Worm (Caenorhabditis elegans): Measurements from ENCODE around the gene M60.7.
A peak's percentile ranks its signal among the peaks of the same experiment; 100 is the strongest.

M60.7 gene

DNA sequence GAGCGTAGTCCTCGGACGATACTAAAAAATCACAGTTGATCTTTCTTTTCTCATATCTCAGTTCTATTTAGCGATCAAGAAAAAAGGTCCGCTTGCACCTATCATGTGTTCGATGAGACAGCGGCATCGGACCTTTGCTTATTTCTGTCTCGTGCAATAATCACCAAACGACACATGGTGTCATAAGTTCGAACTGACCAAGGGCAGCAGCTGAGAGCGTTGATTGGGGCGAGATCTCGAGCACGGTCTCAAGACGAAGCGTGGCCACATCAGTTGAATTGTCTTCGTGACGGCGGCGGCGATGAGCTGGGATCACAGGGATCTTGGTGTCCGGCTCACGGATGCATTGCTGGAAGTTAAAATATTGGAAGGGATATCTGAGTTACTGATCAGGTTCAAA, 1.8 kb upstream of the M60.7 start:
- TF ChIP-seq daf-12 (tag; optimal IDR thresholded peaks at IDR 0.05): no peak
- TF ChIP-seq ceh-28 (tag; optimal IDR thresholded peaks at IDR 0.05): no peak
- peak; percentile 55 for TF ChIP-seq hlh-30 (tag; optimal IDR thresholded peaks at IDR 0.05; ENCODE audit: insufficient read depth)
- no peak for TF ChIP-seq attf-4 (tag; optimal IDR thresholded peaks at IDR 0.05)
- TF ChIP-seq D1046.2 (GFP tag; IDR thresholded peaks at IDR 0.05): 0 out of 2 replicates have a peak, but pooled peaks have one; percentile 55
- TF ChIP-seq mdt-29 (GFP tag; IDR thresholded peaks at IDR 0.05): no peak
- TF ChIP-seq pqm-1 (tag; optimal IDR thresholded peaks at IDR 0.05): no peak
- TF ChIP-seq madf-9 (GFP tag; conservative IDR thresholded peaks at IDR 0.05): no peak
- no peak for TF ChIP-seq F10B5.3 (tag; optimal IDR thresholded peaks at IDR 0.05)
- no peak for TF ChIP-seq saeg-2 (GFP tag; IDR thresholded peaks at IDR 0.05)
- no peak for TF ChIP-seq daf-19 (GFP tag; conservative IDR thresholded peaks at IDR 0.05)
- no peak for TF ChIP-seq ztf-11 (tag; optimal IDR thresholded peaks at IDR 0.05)
- no peak for TF ChIP-seq dpl-1 (GFP tag; optimal IDR thresholded peaks at IDR 0.05)
- no peak for TF ChIP-seq arid-1 (GFP tag; conservative IDR thresholded peaks at IDR 0.05)
- no peak for TF ChIP-seq ceh-32 (tag; optimal IDR thresholded peaks at IDR 0.05; ENCODE audit: poor library complexity)
- 0 out of 2 replicates have a peak, but pooled peaks have one; percentile 42 for TF ChIP-seq ceh-20 (GFP tag; IDR thresholded peaks at IDR 0.05)
- no peak for TF ChIP-seq duxl-1 (tag; optimal IDR thresholded peaks at IDR 0.05; ENCODE audit: poor library complexity)
- TF ChIP-seq aha-1 (tag): no peak
- no peak for TF ChIP-seq T26A8.4 (GFP tag; IDR thresholded peaks at IDR 0.05)

DNA sequence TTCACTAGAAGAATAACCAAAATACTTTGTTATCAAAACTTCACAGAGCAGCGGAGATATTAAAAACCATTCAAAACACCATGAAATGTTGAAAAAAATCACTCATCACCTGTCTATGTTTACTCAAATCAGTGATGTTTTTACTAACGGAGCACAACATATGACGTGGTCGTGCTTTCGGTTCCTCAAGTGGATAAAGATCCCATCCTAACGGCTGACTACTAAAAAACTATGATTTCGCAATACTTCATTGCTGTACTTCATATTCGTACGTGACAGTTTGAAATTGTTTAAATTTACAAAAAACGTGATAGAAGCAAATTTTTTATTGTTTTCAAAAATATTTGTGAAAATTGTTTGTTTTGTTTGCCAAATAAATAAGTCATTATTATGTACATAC, 3.3 kb downstream of the M60.7 start:
- no peak for TF ChIP-seq lin-29 (GFP tag; IDR thresholded peaks at IDR 0.05)
- no peak for TF ChIP-seq daf-19 (GFP tag; conservative IDR thresholded peaks at IDR 0.05)
- TF ChIP-seq dpl-1 (GFP tag; optimal IDR thresholded peaks at IDR 0.05): no peak
- no peak for TF ChIP-seq aly-2 (tag; optimal IDR thresholded peaks at IDR 0.05)
- TF ChIP-seq unc-62 (GFP tag; optimal IDR thresholded peaks at IDR 0.05 in 1 of 2): no peak
- TF ChIP-seq unc-62 (tag; optimal IDR thresholded peaks at IDR 0.05): no peak
- TF ChIP-seq nhr-102 (tag; optimal IDR thresholded peaks at IDR 0.05): no peak
- peak; percentile 44 for TF ChIP-seq hlh-30 (tag; optimal IDR thresholded peaks at IDR 0.05; ENCODE audit: insufficient read depth)
- no peak for TF ChIP-seq cey-2 (tag; optimal IDR thresholded peaks at IDR 0.05; ENCODE audit: borderline replicate concordance, insufficient read depth)
- no peak for TF ChIP-seq spr-3 (GFP tag; optimal IDR thresholded peaks at IDR 0.05)
- peak in 1 of 2 experiments; percentile 94 for TF ChIP-seq daf-16 (GFP tag; optimal IDR thresholded peaks at IDR 0.05)
- TF ChIP-seq daf-16 (tag; optimal IDR thresholded peaks at IDR 0.05): no peak
- peak in 1 of 2 experiments; percentile 95 for TF ChIP-seq hif-1 (tag; optimal IDR thresholded peaks at IDR 0.05)
- no peak for TF ChIP-seq mdt-29 (GFP tag; IDR thresholded peaks at IDR 0.05)
- TF ChIP-seq rbr-2 (tag; optimal IDR thresholded peaks at IDR 0.05): no peak

DNA sequence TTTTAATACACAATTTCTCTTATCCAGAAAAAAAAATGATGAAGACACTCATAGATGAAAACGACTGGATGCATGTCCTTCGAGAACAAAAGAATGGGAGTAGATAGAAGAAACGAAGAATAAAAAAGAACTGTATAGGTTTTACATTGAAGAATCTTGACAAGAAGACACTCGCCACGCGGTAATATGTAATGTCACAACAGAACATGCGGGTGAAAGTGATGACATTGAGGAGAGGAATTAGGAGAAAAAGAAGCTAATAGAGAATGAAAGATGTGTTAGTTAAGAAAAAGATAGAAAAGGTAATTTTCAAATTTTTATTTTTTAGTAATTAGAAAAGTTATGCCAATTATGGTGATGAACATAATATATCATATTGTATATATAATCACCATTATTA, 5.5 kb downstream of the M60.7 start:
- TF ChIP-seq mxl-3 (GFP tag; optimal IDR thresholded peaks at IDR 0.05) (peak; percentile 48), nhr-25 (tag; optimal IDR thresholded peaks at IDR 0.05; ENCODE audit: borderline replicate concordance, insufficient read depth) (peak; percentile 49), tra-1 (GFP tag; IDR thresholded peaks at IDR 0.05) (no peak), nhr-28 (tag; optimal IDR thresholded peaks at IDR 0.05) (peak; percentile 22), hlh-30 (tag; optimal IDR thresholded peaks at IDR 0.05; ENCODE audit: insufficient read depth) (peak; percentile 70), mdl-1 (tag; optimal IDR thresholded peaks at IDR 0.05) (peak in 1 of 2 experiments; percentile 31), ztf-11 (tag; optimal IDR thresholded peaks at IDR 0.05) (no peak), mes-2 (tag; optimal IDR thresholded peaks at IDR 0.05; ENCODE audit: poor library complexity, severe bottlenecking) (no peak)

DNA sequence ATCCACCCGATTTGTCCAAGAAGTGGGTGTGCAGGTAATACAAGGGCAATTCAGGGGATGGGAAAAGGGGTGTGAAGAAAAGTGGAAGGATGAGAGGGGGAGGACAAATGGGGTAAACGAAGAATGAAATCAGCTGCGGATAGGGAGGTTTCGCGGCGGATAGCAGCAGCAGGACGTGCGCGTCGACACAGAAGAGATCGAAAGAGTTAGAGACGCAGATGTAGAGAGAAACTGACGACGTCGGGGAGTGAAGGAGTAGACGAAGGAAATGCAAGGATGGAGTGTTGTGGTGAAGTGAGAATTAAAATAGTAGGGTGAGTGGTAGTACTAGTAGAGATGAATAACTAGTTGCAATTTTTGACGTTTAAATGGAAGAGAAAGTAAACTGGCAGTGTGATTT, 8.7 kb downstream of the M60.7 start, which contains the start of gene M60.6:
Gene M60.6, minus strand, starts transcription at position 166 of the 400 bp plus-strand sequence.
- TF ChIP-seq nhr-28 (tag; optimal IDR thresholded peaks at IDR 0.05): peak; percentile 7
- TF ChIP-seq spr-3 (GFP tag; optimal IDR thresholded peaks at IDR 0.05): no peak
- TF ChIP-seq fkh-10 (GFP tag; optimal IDR thresholded peaks at IDR 0.05): peak; percentile 6
- peak in 1 of 2 experiments; percentile 20 for TF ChIP-seq lsy-2 (tag; optimal IDR thresholded peaks at IDR 0.05)
- TF ChIP-seq nhr-77 (tag; optimal IDR thresholded peaks at IDR 0.05): no peak
- peak; percentile 58; the same call in 1 of the 2 replicates for TF ChIP-seq ctbp-1 (GFP tag; IDR thresholded peaks at IDR 0.05)
- TF ChIP-seq hlh-11 (tag; optimal IDR thresholded peaks at IDR 0.05): peak; percentile 33
- peak; percentile 10 for TF ChIP-seq mep-1 (tag; optimal IDR thresholded peaks at IDR 0.05)
- TF ChIP-seq jun-1 (tag; optimal IDR thresholded peaks at IDR 0.05): no peak
- no peak for TF ChIP-seq ztf-11 (tag; optimal IDR thresholded peaks at IDR 0.05)
- TF ChIP-seq F37D6.2 (tag; optimal IDR thresholded peaks at IDR 0.05): no peak
- TF ChIP-seq mxl-3 (GFP tag; optimal IDR thresholded peaks at IDR 0.05): peak; percentile 34
- no peak for TF ChIP-seq lin-13 (GFP tag; optimal IDR thresholded peaks at IDR 0.05)
- peak; percentile 56 for TF ChIP-seq hmg-1.1 (GFP tag; IDR thresholded peaks at IDR 0.05)
- TF ChIP-seq hif-1 (tag; optimal IDR thresholded peaks at IDR 0.05): no peak
